Worm (Caenorhabditis elegans): ENCODE results near the gene Y22D7AL.3.

ce11 chrIII:1618312-1618711 lies 23.0 kb upstream of the Y22D7AL.3 start:
- TF ChIP-seq lin-39 (tag; optimal IDR thresholded peaks at IDR 0.05), result no peak
- TF ChIP-seq jun-1 (tag; optimal IDR thresholded peaks at IDR 0.05), result no peak
- TF ChIP-seq zag-1 (tag; optimal IDR thresholded peaks at IDR 0.05), result no peak
- TF ChIP-seq nhr-12 (tag; optimal IDR thresholded peaks at IDR 0.05), result no peak
- TF ChIP-seq unc-30 (tag; optimal IDR thresholded peaks at IDR 0.05), result no peak
- TF ChIP-seq skn-1 (tag; optimal IDR thresholded peaks at IDR 0.05), result no peak
- TF ChIP-seq elt-3 (tag; optimal IDR thresholded peaks at IDR 0.05), result no peak
- no peak for TF ChIP-seq nhr-20 (tag; optimal IDR thresholded peaks at IDR 0.05)
- TF ChIP-seq snpc-4 (tag; optimal IDR thresholded peaks at IDR 0.05), result no peak
- no peak for TF ChIP-seq pqm-1 (tag; optimal IDR thresholded peaks at IDR 0.05)
- TF ChIP-seq unc-62 (GFP tag; optimal IDR thresholded peaks at IDR 0.05), result no peak
- no peak for TF ChIP-seq mef-2 (tag; optimal IDR thresholded peaks at IDR 0.05)
- TF ChIP-seq isw-1 (GFP tag; IDR thresholded peaks at IDR 0.05), result no peak
- TF ChIP-seq nhr-237 (tag; optimal IDR thresholded peaks at IDR 0.05), result no peak

All from whole organism, L1 larva.